Worm (Caenorhabditis elegans) whole organism, L1 larva: ENCODE results near the gene lgc-15.

Source experiments
- C16A3.4 ChIP-seq: fragments of 150-350 bp; optimal IDR thresholded peaks from 2 replicates; lab custom pipeline; 2014; ENCODE audit warnings: missing biosample characterization, missing genetic modification characterization
- aha-1 ChIP-seq: fragments of 150-350 bp; optimal IDR thresholded peaks from 2 replicates; lab custom pipeline; 2014; ENCODE audit warnings: missing biosample characterization, missing genetic modification characterization
- aly-2 ChIP-seq: fragments of 150-350 bp; optimal IDR thresholded peaks from 2 replicates; lab custom pipeline; 2014; ENCODE audit warnings: missing biosample characterization, missing genetic modification characterization
- egl-27 ChIP-seq, 2 experiments: fragments of 150-350 bp in 1 of 2; sonication (generic microtip); optimal IDR thresholded peaks; 3 replicates each; lab custom pipeline; 2017 to 2018; ENCODE audit warnings: missing biosample characterization in 2 of 2, missing genetic modification characterization in 2 of 2, missing genetic modification reagents in 2 of 2
- ets-5 ChIP-seq: fragments of 200-800 bp; sonication (Bioruptor generic); IDR thresholded peaks from 2 replicates; pipeline ENCODE4 v1.3.6; 2022; ENCODE audit warnings: missing genetic modification characterization, missing compliant biosample characterization
- fos-1 ChIP-seq: fragments of 150-350 bp; optimal IDR thresholded peaks from 2 replicates; lab custom pipeline; 2014; ENCODE audit warnings: missing biosample characterization, missing genetic modification characterization
- mdl-1 ChIP-seq, 2 experiments: fragments of 150-350 bp; optimal IDR thresholded peaks; 2 replicates each; lab custom pipeline; 2014 to 2017; ENCODE audit warnings: missing biosample characterization in 2 of 2, missing genetic modification characterization in 2 of 2, inconsistent platforms in 1 of 2
- mef-2 ChIP-seq: fragments of 150-350 bp; optimal IDR thresholded peaks from 2 replicates; lab custom pipeline; 2014; ENCODE audit warnings: missing biosample characterization, missing genetic modification characterization
- nhr-12 ChIP-seq: sonication (generic microtip); optimal IDR thresholded peaks from 2 replicates; lab custom pipeline; 2017; ENCODE audit warnings: missing biosample characterization, missing genetic modification characterization
- nhr-90 ChIP-seq: sonication (generic microtip); optimal IDR thresholded peaks from 2 replicates; lab custom pipeline; 2016; ENCODE audit warnings: mild to moderate bottlenecking, missing genetic modification characterization, missing compliant biosample characterization; ENCODE audit not compliant: poor library complexity
- tbx-2 ChIP-seq: sonication (generic microtip); optimal IDR thresholded peaks from 2 replicates; lab custom pipeline; 2016; ENCODE audit warnings: missing genetic modification characterization, missing compliant biosample characterization

DNA sequence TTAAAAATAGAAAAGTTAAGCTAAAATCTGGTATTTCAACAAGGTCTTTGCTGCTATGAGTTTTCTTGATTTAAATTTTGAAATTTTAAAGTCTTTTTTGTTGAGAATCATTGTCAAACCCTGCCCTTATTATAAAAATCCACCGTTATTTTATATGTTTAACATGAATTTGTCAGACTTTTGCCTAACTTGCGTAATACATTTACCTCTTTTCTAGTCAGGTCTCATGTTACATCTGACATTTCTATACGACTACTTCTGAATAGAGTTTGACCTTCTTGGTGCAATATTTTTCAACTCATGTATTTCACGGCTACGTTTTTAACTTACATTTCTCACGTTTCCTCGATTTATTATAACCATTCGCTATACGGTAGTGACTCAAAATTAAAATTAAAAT, at the start of gene lgc-15:
- TF ChIP-seq nhr-12 (tag; lab: Kevin White, UChicago) (no peak), aha-1 (tag; lab: Kevin White, UChicago) (no peak), C16A3.4 (tag; lab: Kevin White, UChicago) (no peak), fos-1 (tag; lab: Kevin White, UChicago) (no peak), nhr-90 (tag; lab: Kevin White, UChicago) (no peak), aly-2 (tag; lab: Kevin White, UChicago) (no peak), ets-5 (GFP tag; lab: Robert Waterston, UW) (no peak), mef-2 (tag; lab: Kevin White, UChicago) (no peak), mdl-1 (tag; optimal IDR thresholded peaks at IDR 0.05; lab: Kevin White, UChicago) (no peak), tbx-2 (tag; lab: Kevin White, UChicago) (no peak), egl-27 (tag; optimal IDR thresholded peaks at IDR 0.05; lab: Kevin White, UChicago) (no peak)
